Fruit fly (Drosophila melanogaster) whole organism, embryonic: ENCODE measurements around the gene Rab3-GAP.

Experiments
- CG10209 ChIP-seq: fragments of 200-800 bp; sonication (Bioruptor generic); optimal IDR thresholded peaks from 3 replicates; lab custom pipeline; 2017; ENCODE audit warnings: missing biosample characterization, mild to moderate bottlenecking, missing genetic modification characterization, missing genetic modification reagents
- CG11085 ChIP-seq: fragments of 200-800 bp; sonication (Bioruptor generic); IDR thresholded peaks from 2 replicates; pipeline ENCODE4 v1.3.6; 2022; ENCODE audit warnings: missing biosample characterization, missing genetic modification characterization
- CG11093 ChIP-seq: fragments of 200-800 bp; sonication (Bioruptor generic); IDR thresholded peaks from 3 replicates; pipeline ENCODE4 v1.3.6; 2022; ENCODE audit warnings: missing biosample characterization, missing genetic modification characterization
- CG11456 ChIP-seq: fragments of 200-800 bp; sonication (Bioruptor generic); IDR thresholded peaks from 3 replicates; pipeline ENCODE4 v1.3.6; 2022; ENCODE audit warnings: missing biosample characterization, missing genetic modification characterization
- CG11695 ChIP-seq: fragments of 200-800 bp; sonication (Bioruptor generic); IDR thresholded peaks from 3 replicates; pipeline ENCODE4 v1.3.6; 2022; ENCODE audit warnings: missing biosample characterization, missing genetic modification characterization
- CG15601 ChIP-seq: fragments of 200-800 bp; sonication (Bioruptor generic); optimal IDR thresholded peaks from 3 replicates; lab custom pipeline; 2019; ENCODE audit warnings: missing biosample characterization, mild to moderate bottlenecking, missing genetic modification characterization, moderate library complexity
- CG16813 ChIP-seq: fragments of 200-800 bp; sonication (Bioruptor generic); IDR thresholded peaks from 3 replicates; pipeline ENCODE4 v1.3.6; 2022; ENCODE audit warnings: missing biosample characterization, missing genetic modification characterization; ENCODE audit not compliant: partially characterized antibody
- CG16863 ChIP-seq: fragments of 200-800 bp; sonication (Bioruptor generic); optimal IDR thresholded peaks from 3 replicates; lab custom pipeline; 2016; ENCODE audit warnings: missing biosample characterization, missing genetic modification characterization
- CG17568 ChIP-seq: fragments of 200-800 bp; sonication (Bioruptor generic); optimal IDR thresholded peaks from 2 replicates; lab custom pipeline; 2018; ENCODE audit warnings: missing biosample characterization, mild to moderate bottlenecking, missing genetic modification characterization, moderate library complexity
- CG18262 ChIP-seq: fragments of 200-800 bp; optimal IDR thresholded peaks from 3 replicates; lab custom pipeline; 2019; ENCODE audit warnings: missing biosample characterization, mild to moderate bottlenecking, missing genetic modification characterization, moderate library complexity
- CG2712 ChIP-seq: fragments of 200-800 bp; optimal IDR thresholded peaks from 3 replicates; lab custom pipeline; 2019; ENCODE audit warnings: missing biosample characterization, mild to moderate bottlenecking, missing genetic modification characterization, moderate library complexity
- CG30403 ChIP-seq: fragments of 200-800 bp; sonication (Bioruptor generic); optimal IDR thresholded peaks from 3 replicates; lab custom pipeline; 2016; ENCODE audit warnings: missing biosample characterization, missing genetic modification characterization
- CG30431 ChIP-seq: fragments of 200-800 bp; sonication (Bioruptor generic); optimal IDR thresholded peaks from 2 replicates; lab custom pipeline; 2017; ENCODE audit warnings: missing biosample characterization, missing genetic modification characterization
- CG31388 ChIP-seq: fragments of 200-800 bp; sonication (Bioruptor generic); optimal IDR thresholded peaks from 2 replicates; lab custom pipeline; 2016; ENCODE audit warnings: missing biosample characterization, missing genetic modification characterization
- CG31441 ChIP-seq: fragments of 200-800 bp; sonication (Bioruptor generic); IDR thresholded peaks from 2 replicates; pipeline ENCODE4 v1.3.6; 2022; ENCODE audit warnings: missing biosample characterization, missing genetic modification characterization
- CG5953 ChIP-seq: fragments of 200-800 bp; sonication (Bioruptor generic); IDR thresholded peaks from 2 replicates; pipeline ENCODE4 v1.3.6; 2022; ENCODE audit warnings: missing biosample characterization, missing genetic modification characterization
- CG7839 ChIP-seq: fragments of 200-800 bp; sonication (Bioruptor generic); optimal IDR thresholded peaks from 3 replicates; lab custom pipeline; 2018; ENCODE audit warnings: missing biosample characterization, mild to moderate bottlenecking, missing genetic modification characterization, moderate library complexity
- CG7963 ChIP-seq: fragments of 200-800 bp; sonication (Bioruptor generic); IDR thresholded peaks from 3 replicates; pipeline ENCODE4 v1.3.6; 2022; ENCODE audit warnings: missing biosample characterization, missing genetic modification characterization; ENCODE audit not compliant: partially characterized antibody
- CG7987 ChIP-seq: fragments of 200-800 bp; sonication (Bioruptor generic); optimal IDR thresholded peaks from 2 replicates; lab custom pipeline; 2018; ENCODE audit warnings: missing biosample characterization, mild to moderate bottlenecking, missing genetic modification characterization, moderate library complexity
- CG8478 ChIP-seq: fragments of >200 bp; optimal IDR thresholded peaks from 2 replicates; lab custom pipeline; 2018
- CG9609 ChIP-seq: fragments of 200-800 bp; sonication (Bioruptor generic); optimal IDR thresholded peaks from 3 replicates; lab custom pipeline; 2016; ENCODE audit warnings: missing biosample characterization, missing genetic modification characterization
- D19B ChIP-seq: fragments of 200-800 bp; sonication (Bioruptor generic); optimal IDR thresholded peaks from 2 replicates; lab custom pipeline; 2017; ENCODE audit warnings: missing biosample characterization, mild to moderate bottlenecking, missing genetic modification characterization
- Dbx ChIP-seq: fragments of 200-800 bp; sonication (Bioruptor generic); IDR thresholded peaks from 3 replicates; pipeline ENCODE4 v1.3.6; 2022; ENCODE audit warnings: missing biosample characterization, missing genetic modification characterization
- Dip2 ChIP-seq: fragments of 200-800 bp; sonication (Bioruptor generic); IDR thresholded peaks from 2 replicates; pipeline ENCODE4 v1.3.6; 2022; ENCODE audit warnings: missing biosample characterization, missing genetic modification characterization
- Dp ChIP-seq: fragments of 200-800 bp; sonication (Bioruptor generic); optimal IDR thresholded peaks from 2 replicates; lab custom pipeline; 2018; ENCODE audit warnings: missing biosample characterization, mild to moderate bottlenecking, missing genetic modification characterization, moderate library complexity
- E2f1 ChIP-seq: fragments of 200-800 bp; sonication (Bioruptor generic); IDR thresholded peaks from 2 replicates; pipeline ENCODE4 v1.3.6; 2022; ENCODE audit warnings: missing biosample characterization, missing genetic modification characterization
- HHEX ChIP-seq: fragments of 200-800 bp; sonication (Bioruptor generic); optimal IDR thresholded peaks from 3 replicates; lab custom pipeline; 2017; ENCODE audit warnings: missing biosample characterization, mild to moderate bottlenecking, missing genetic modification characterization, missing genetic modification reagents
- Kr ChIP-seq: fragments of 200-800 bp; sonication (Bioruptor generic); optimal IDR thresholded peaks from 2 replicates; lab custom pipeline; 2017; ENCODE audit warnings: missing biosample characterization, mild to moderate bottlenecking, missing genetic modification characterization
- Lim3 ChIP-seq: fragments of 200-800 bp; sonication (Bioruptor generic); IDR thresholded peaks from 2 replicates; pipeline ENCODE4 v1.3.6; 2022; ENCODE audit warnings: missing biosample characterization, missing genetic modification characterization
- Poxn ChIP-seq: fragments of 200-800 bp; sonication (Bioruptor generic); IDR thresholded peaks from 2 replicates; pipeline ENCODE4 v1.3.6; 2022; ENCODE audit warnings: missing biosample characterization, missing genetic modification characterization
- Ptx1 ChIP-seq: fragments of 200-800 bp; sonication (Bioruptor generic); IDR thresholded peaks from 2 replicates; pipeline ENCODE4 v1.3.6; 2022; ENCODE audit warnings: missing biosample characterization, missing genetic modification characterization
- Scr ChIP-seq: fragments of 200-800 bp; sonication (Bioruptor generic); IDR thresholded peaks from 2 replicates; pipeline ENCODE4 v1.3.6; 2022; ENCODE audit warnings: missing biosample characterization, missing genetic modification characterization; ENCODE audit not compliant: partially characterized antibody
- Sox100B ChIP-seq: fragments of 200-800 bp; sonication (Bioruptor generic); optimal IDR thresholded peaks from 3 replicates; lab custom pipeline; 2018; ENCODE audit warnings: missing biosample characterization, mild to moderate bottlenecking, missing genetic modification characterization
- YL-1 ChIP-seq: fragments of 200-800 bp; sonication (Bioruptor generic); optimal IDR thresholded peaks from 3 replicates; lab custom pipeline; 2017; ENCODE audit warnings: missing biosample characterization, mild to moderate bottlenecking, missing genetic modification characterization
- aop ChIP-seq: fragments of 200-800 bp; sonication (Bioruptor generic); IDR thresholded peaks from 2 replicates; pipeline ENCODE4 v1.3.6; 2022; ENCODE audit warnings: missing biosample characterization, missing genetic modification characterization
- ara ChIP-seq: fragments of 200-800 bp; sonication (Bioruptor generic); IDR thresholded peaks from 2 replicates; pipeline ENCODE4 v1.3.6; 2022; ENCODE audit warnings: missing biosample characterization, missing genetic modification characterization
- az2 ChIP-seq: fragments of 200-800 bp; sonication (Bioruptor generic); optimal IDR thresholded peaks from 3 replicates; lab custom pipeline; 2016; ENCODE audit warnings: missing biosample characterization, missing genetic modification characterization
- chinmo ChIP-seq: fragments of 200-800 bp; sonication (Bioruptor generic); IDR thresholded peaks from 4 replicates; pipeline ENCODE4 v1.3.6; 2022; ENCODE audit warnings: missing biosample characterization, missing genetic modification characterization; ENCODE audit not compliant: partially characterized antibody
- croc ChIP-seq: fragments of 200-800 bp; sonication (Bioruptor generic); conservative IDR thresholded peaks from 3 replicates; pipeline ENCODE4 v1.3.6; 2022; ENCODE audit warnings: missing biosample characterization, missing genetic modification characterization
- eyg ChIP-seq: fragments of 200-800 bp; sonication (Bioruptor generic); optimal IDR thresholded peaks from 3 replicates; lab custom pipeline; 2016; ENCODE audit warnings: missing biosample characterization, missing genetic modification characterization
- inv ChIP-seq: fragments of 200-800 bp; sonication (Bioruptor generic); IDR thresholded peaks from 2 replicates; pipeline ENCODE4 v1.3.6; 2022; ENCODE audit warnings: missing biosample characterization, missing genetic modification characterization; ENCODE audit not compliant: partially characterized antibody
- kni ChIP-seq: fragments of 200-800 bp; sonication (Bioruptor generic); optimal IDR thresholded peaks from 3 replicates; lab custom pipeline; 2017; ENCODE audit warnings: mild to moderate bottlenecking, missing biosample characterization, missing genetic modification reagents, missing genetic modification characterization
- lbe ChIP-seq: fragments of 200-800 bp; sonication (Bioruptor generic); optimal IDR thresholded peaks from 2 replicates; lab custom pipeline; 2016; ENCODE audit warnings: missing biosample characterization, mild to moderate bottlenecking, missing genetic modification characterization
- maf-S ChIP-seq: fragments of 200-800 bp; sonication (Bioruptor generic); optimal IDR thresholded peaks from 2 replicates; lab custom pipeline; 2016; ENCODE audit warnings: missing biosample characterization, missing genetic modification characterization
- nom ChIP-seq: fragments of 200-800 bp; sonication (Bioruptor generic); optimal IDR thresholded peaks from 2 replicates; lab custom pipeline; 2017; ENCODE audit warnings: missing biosample characterization, missing genetic modification characterization, mild to moderate bottlenecking, moderate library complexity, missing genetic modification reagents
- seq ChIP-seq: fragments of 200-800 bp; sonication (Bioruptor generic); IDR thresholded peaks from 2 replicates; pipeline ENCODE4 v1.3.6; 2022; ENCODE audit warnings: missing biosample characterization, missing genetic modification characterization
- sisA ChIP-seq: fragments of 200-800 bp; sonication (Bioruptor generic); IDR thresholded peaks from 2 replicates; pipeline ENCODE4 v1.3.6; 2022; ENCODE audit warnings: missing biosample characterization, missing genetic modification characterization
- slou ChIP-seq: fragments of 200-800 bp; sonication (Bioruptor generic); optimal IDR thresholded peaks from 3 replicates; lab custom pipeline; 2016; ENCODE audit warnings: missing biosample characterization, missing genetic modification characterization
- ttk ChIP-seq: fragments of 200-800 bp; sonication (Bioruptor generic); IDR thresholded peaks from 2 replicates; pipeline ENCODE4 v2.1.2; 2022; ENCODE audit warnings: missing biosample characterization, missing genetic modification characterization
- z ChIP-seq: fragments of 200-800 bp; sonication (Bioruptor generic); IDR thresholded peaks from 3 replicates; pipeline ENCODE4 v1.3.6; 2022; ENCODE audit warnings: missing biosample characterization, missing genetic modification characterization

Rab3-GAP gene

DNA sequence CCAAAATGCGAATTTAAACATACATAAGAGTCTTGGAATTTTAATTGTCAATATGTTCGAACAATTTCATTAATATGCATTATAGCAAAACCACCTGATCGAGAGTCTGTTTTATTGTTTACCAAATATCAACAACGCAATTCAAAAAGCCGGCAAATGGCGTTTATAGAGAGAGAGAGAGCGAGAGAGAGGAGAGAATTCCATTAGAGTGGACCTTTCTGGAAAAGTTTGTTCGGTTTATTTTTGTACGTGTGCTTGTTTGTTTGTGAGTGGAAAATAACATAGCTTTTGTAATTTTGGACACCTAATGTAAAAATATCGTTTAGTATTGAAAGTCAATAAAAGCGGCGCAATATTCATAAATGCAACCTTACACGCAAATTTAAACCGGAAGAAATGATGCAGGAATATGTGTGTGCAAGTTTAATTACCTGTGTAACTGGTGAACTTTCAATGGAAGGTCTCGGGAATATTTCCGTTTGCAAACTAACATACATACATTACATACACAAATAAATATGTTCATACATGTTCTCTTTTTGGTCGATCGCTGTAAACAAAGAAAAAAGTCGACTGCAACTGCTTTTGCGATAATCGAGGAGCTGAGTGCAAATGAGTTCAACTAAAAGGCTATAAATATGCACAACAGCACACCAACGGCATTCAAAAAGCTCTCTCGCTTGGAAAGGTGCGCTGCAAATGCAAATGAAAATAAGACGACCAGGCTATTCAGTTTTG lies 18.2 kb downstream of the Rab3-GAP start, which contains the start of gene CG6785:
TSS of gene CG6785 (minus strand) at position 588 of the 738 bp plus-strand sequence.
- peak; percentile 71 for TF ChIP-seq CG11695
- peak; percentile 68; the same call in 1 of the 2 replicates for TF ChIP-seq CG5953 (GFP tag; lab: Robert Waterston, UW)
- peak; percentile 52 for TF ChIP-seq CG9609
- TF ChIP-seq HHEX (GFP tag; lab: Kevin White, UChicago): peak; percentile 92
- peak; percentile 72 for TF ChIP-seq az2 (GFP tag; lab: Kevin White, UChicago)
- no peak for TF ChIP-seq sisA (GFP tag; lab: Robert Waterston, UW)
- peak; percentile 86 for TF ChIP-seq kni
- TF ChIP-seq E2f1 (GFP tag; lab: Robert Waterston, UW): no peak; the same call in 1 of the 2 replicates
- peak; percentile 93 for TF ChIP-seq CG7987 (GFP tag; lab: Kevin White, UChicago)
- TF ChIP-seq CG18262 (tag; lab: Kevin White, UChicago): peak; percentile 71
- peak; percentile 85 for TF ChIP-seq lbe (GFP tag; lab: Kevin White, UChicago)
- peak; percentile 96 for TF ChIP-seq CG17568 (GFP tag; lab: Kevin White, UChicago)
- TF ChIP-seq CG30431: peak; percentile 19
- peak; percentile 65; the same call in 2 of the 3 replicates for TF ChIP-seq CG11456 (GFP tag; lab: Robert Waterston, UW)
- peak; percentile 66 for TF ChIP-seq maf-S (GFP tag; lab: Kevin White, UChicago)
- no peak for TF ChIP-seq ttk
- no peak for TF ChIP-seq CG11085 (GFP tag; lab: Robert Waterston, UW)
- TF ChIP-seq ara (GFP tag; lab: Robert Waterston, UW): no peak
- TF ChIP-seq croc (GFP tag; lab: Robert Waterston, UW): no peak
- no peak for TF ChIP-seq z (GFP tag; lab: Robert Waterston, UW)
- TF ChIP-seq CG10209 (GFP tag; lab: Kevin White, UChicago): peak; percentile 93
- peak; percentile 70 for TF ChIP-seq CG2712
- TF ChIP-seq Ptx1 (GFP tag; lab: Robert Waterston, UW): no peak
- TF ChIP-seq CG16863: peak; percentile 77
- TF ChIP-seq CG30403 (GFP tag; lab: Kevin White, UChicago): peak; percentile 39
- no peak for TF ChIP-seq Lim3 (GFP tag; lab: Robert Waterston, UW)
- TF ChIP-seq nom (GFP tag; lab: Kevin White, UChicago): peak; percentile 77
- TF ChIP-seq CG15601 (tag; lab: Kevin White, UChicago): peak; percentile 92
- peak; percentile 22 for TF ChIP-seq D19B
- TF ChIP-seq CG31441 (GFP tag; lab: Robert Waterston, UW): peak; percentile 66
- peak; percentile 59 for TF ChIP-seq Kr (GFP tag; lab: Kevin White, UChicago)
- peak; percentile 64 for TF ChIP-seq CG7839
- peak; percentile 90 for TF ChIP-seq Sox100B (GFP tag; lab: Kevin White, UChicago)
- TF ChIP-seq CG7963: no peak
- TF ChIP-seq Dip2 (GFP tag; lab: Robert Waterston, UW): no peak
- TF ChIP-seq CG8478 (lab: Kevin White, UChicago): no peak
- TF ChIP-seq Dp: peak; percentile 18
- TF ChIP-seq slou (GFP tag; lab: Kevin White, UChicago): peak; percentile 26
- TF ChIP-seq inv (GFP tag; lab: Robert Waterston, UW): no peak
- TF ChIP-seq Dbx: peak; percentile 70; the same call in 2 of the 3 replicates
- TF ChIP-seq Scr (GFP tag; lab: Robert Waterston, UW): no peak
- no peak for TF ChIP-seq Poxn (GFP tag; lab: Robert Waterston, UW)
- TF ChIP-seq CG11093: no peak
- peak; percentile 92 for TF ChIP-seq YL-1
- TF ChIP-seq CG31388: no peak
- TF ChIP-seq seq (GFP tag; lab: Robert Waterston, UW): peak; percentile 77; the same call in 1 of the 2 replicates
- TF ChIP-seq aop (GFP tag; lab: Robert Waterston, UW): no peak
- TF ChIP-seq CG16813 (GFP tag; lab: Robert Waterston, UW): no peak
- peak; percentile 90 for TF ChIP-seq eyg (GFP tag; lab: Kevin White, UChicago)
- TF ChIP-seq chinmo (GFP tag; lab: Robert Waterston, UW): peak; percentile 81; the same call in 2 of the 4 replicates
